Worm (Caenorhabditis elegans) whole organism, L4/young adult: Measurements from ENCODE around the gene Y39G8B.7.

ENCODE experiments used
- W03F9.2 ChIP-seq: fragments of 150-350 bp; optimal IDR thresholded peaks from 2 replicates; lab custom pipeline; 2014; ENCODE audit warnings: missing biosample characterization, missing genetic modification characterization
- dao-5 ChIP-seq: sonication (generic microtip); optimal IDR thresholded peaks from 2 replicates; lab custom pipeline; 2016; ENCODE audit warnings: missing genotype, missing genetic modification characterization, moderate library complexity, missing compliant biosample characterization
- him-1 ChIP-seq: sonication (generic microtip); optimal IDR thresholded peaks from 2 replicates; lab custom pipeline; 2016; ENCODE audit warnings: missing genotype, missing genetic modification reagents, missing genetic modification characterization, missing compliant biosample characterization

- TF ChIP-seq dao-5 (tag; lab: Kevin White, UChicago) (no peak), W03F9.2 (tag; lab: Kevin White, UChicago) (no peak), him-1 (tag; lab: Kevin White, UChicago) (no peak)
These were observed 18.7 kb downstream of the Y39G8B.7 start, which contains the start of gene Y39G8B.2 for ce11 chrII:13976161-13976560.
